Worm (Caenorhabditis elegans) whole organism, L3 larva: Measurements from ENCODE around the gene hmg-1.1.

ENCODE experiments used
- R02D3.7 ChIP-seq: fragments of 150-350 bp; optimal IDR thresholded peaks from 2 replicates; lab custom pipeline; 2014; ENCODE audit warnings: missing biosample characterization, missing genetic modification characterization
- ZK546.5 ChIP-seq: sonication (generic microtip); optimal IDR thresholded peaks from 2 replicates; lab custom pipeline; 2017; ENCODE audit warnings: missing biosample characterization, missing genetic modification characterization
- aly-2 ChIP-seq: fragments of 150-350 bp; optimal IDR thresholded peaks from 2 replicates; lab custom pipeline; 2014; ENCODE audit warnings: missing biosample characterization, missing genetic modification characterization
- ama-1 ChIP-seq: fragments of 150-350 bp; optimal IDR thresholded peaks from 2 replicates; lab custom pipeline; 2018
- ceh-16 ChIP-seq: sonication (generic microtip); optimal IDR thresholded peaks from 2 replicates; lab custom pipeline; 2017; ENCODE audit warnings: missing biosample characterization, missing genetic modification characterization
- ceh-28 ChIP-seq: fragments of 150-350 bp; optimal IDR thresholded peaks from 2 replicates; lab custom pipeline; 2014; ENCODE audit warnings: missing biosample characterization, missing genetic modification reagents, missing genetic modification characterization
- ceh-82 ChIP-seq: fragments of 150-350 bp; optimal IDR thresholded peaks from 2 replicates; lab custom pipeline; 2014; ENCODE audit warnings: missing biosample characterization, missing genetic modification characterization
- ceh-9 ChIP-seq: sonication (generic microtip); optimal IDR thresholded peaks from 2 replicates; lab custom pipeline; 2018; ENCODE audit warnings: missing biosample characterization, missing genetic modification characterization
- daf-12 ChIP-seq: fragments of 150-350 bp; optimal IDR thresholded peaks from 2 replicates; lab custom pipeline; 2014; ENCODE audit warnings: missing biosample characterization, missing genetic modification reagents, missing genetic modification characterization
- egl-27 ChIP-seq: sonication (generic microtip); optimal IDR thresholded peaks from 4 replicates; lab custom pipeline; 2017; ENCODE audit warnings: missing biosample characterization, missing genetic modification reagents, missing genetic modification characterization
- egl-5 ChIP-seq: fragments of 150-350 bp; optimal IDR thresholded peaks from 2 replicates; lab custom pipeline; 2017; ENCODE audit warnings: missing biosample characterization, missing genetic modification reagents, missing genetic modification characterization, inconsistent platforms
- elt-1 ChIP-seq: fragments of 150-350 bp; optimal IDR thresholded peaks from 2 replicates; lab custom pipeline; 2014; ENCODE audit warnings: missing biosample characterization, missing genetic modification characterization
- elt-2 ChIP-seq: sonication (generic microtip); optimal IDR thresholded peaks from 2 replicates; lab custom pipeline; 2016; ENCODE audit warnings: missing genetic modification reagents, mild to moderate bottlenecking, missing genetic modification characterization, missing compliant biosample characterization
- elt-3 ChIP-seq, 3 experiments: fragments of 150-350 bp in 1 of 3; sonication (generic microtip) in 2 of 3; optimal IDR thresholded peaks; 2 replicates in 2 of 3; 4 replicates in 1 of 3; lab custom pipeline; 2014 to 2017; ENCODE audit warnings: missing biosample characterization in 3 of 3, missing genetic modification characterization in 3 of 3
- eor-1 ChIP-seq, 2 experiments: fragments of 150-350 bp; optimal IDR thresholded peaks; 2 replicates each; lab custom pipeline; 2014 to 2018; ENCODE audit warnings: missing biosample characterization in 2 of 2, missing genetic modification characterization in 2 of 2
- fkh-10 ChIP-seq: sonication (generic microtip); optimal IDR thresholded peaks from 2 replicates; lab custom pipeline; 2017; ENCODE audit warnings: missing biosample characterization, missing genetic modification reagents, missing genetic modification characterization
- fkh-2 ChIP-seq: fragments of 150-350 bp; optimal IDR thresholded peaks from 2 replicates; lab custom pipeline; 2014; ENCODE audit warnings: missing biosample characterization, missing genetic modification reagents, missing genetic modification characterization
- fos-1 ChIP-seq: fragments of 150-350 bp; optimal IDR thresholded peaks from 2 replicates; lab custom pipeline; 2014; ENCODE audit warnings: missing biosample characterization, missing genetic modification characterization
- hmg-11 ChIP-seq: sonication (generic microtip); optimal IDR thresholded peaks from 2 replicates; lab custom pipeline; 2016; ENCODE audit warnings: missing genetic modification characterization, missing compliant biosample characterization
- jun-1 ChIP-seq: fragments of 150-350 bp; optimal IDR thresholded peaks from 2 replicates; lab custom pipeline; 2014; ENCODE audit warnings: missing biosample characterization, missing genetic modification reagents, missing genetic modification characterization
- lin-15B ChIP-seq: fragments of 150-350 bp; optimal IDR thresholded peaks from 2 replicates; lab custom pipeline; 2014; ENCODE audit warnings: missing biosample characterization, missing genetic modification characterization
- lin-39 ChIP-seq: fragments of 150-350 bp; optimal IDR thresholded peaks from 2 replicates; lab custom pipeline; 2018; ENCODE audit warnings: missing biosample characterization, missing genetic modification reagents, missing genetic modification characterization
- lsy-12 ChIP-seq: sonication (generic microtip); optimal IDR thresholded peaks from 2 replicates; lab custom pipeline; 2016; ENCODE audit warnings: mild to moderate bottlenecking, missing genetic modification characterization, missing compliant biosample characterization
- mdl-1 ChIP-seq: fragments of 150-350 bp; optimal IDR thresholded peaks from 2 replicates; lab custom pipeline; 2014; ENCODE audit warnings: missing biosample characterization, missing genetic modification characterization
- mml-1 ChIP-seq: fragments of 150-350 bp; sonication (generic microtip); optimal IDR thresholded peaks from 3 replicates; lab custom pipeline; 2014; ENCODE audit warnings: missing biosample characterization, missing genetic modification characterization
- nfya-1 ChIP-seq: sonication (generic microtip); optimal IDR thresholded peaks from 2 replicates; lab custom pipeline; 2017; ENCODE audit warnings: missing genetic modification characterization, mild to moderate bottlenecking, missing compliant biosample characterization, antibody characterized with exemption, moderate library complexity; ENCODE audit not compliant: insufficient read depth
- nhr-11 ChIP-seq: fragments of 150-350 bp; optimal IDR thresholded peaks from 2 replicates; lab custom pipeline; 2014; ENCODE audit warnings: missing biosample characterization, missing genetic modification characterization
- nhr-12 ChIP-seq: fragments of 150-350 bp; optimal IDR thresholded peaks from 2 replicates; lab custom pipeline; 2014; ENCODE audit warnings: missing biosample characterization, missing genetic modification characterization
- nhr-23 ChIP-seq: fragments of 150-350 bp; optimal IDR thresholded peaks from 2 replicates; lab custom pipeline; 2014; ENCODE audit warnings: missing biosample characterization, missing genetic modification reagents, missing genetic modification characterization
- nhr-237 ChIP-seq: fragments of 150-350 bp; optimal IDR thresholded peaks from 2 replicates; lab custom pipeline; 2014; ENCODE audit warnings: missing biosample characterization, missing genetic modification characterization
- nhr-25 ChIP-seq: sonication (generic microtip); optimal IDR thresholded peaks from 2 replicates; lab custom pipeline; 2017; ENCODE audit warnings: missing biosample characterization, missing genetic modification characterization
- nhr-28 ChIP-seq: fragments of 150-350 bp; optimal IDR thresholded peaks from 2 replicates; lab custom pipeline; 2014; ENCODE audit warnings: missing biosample characterization, missing genetic modification characterization
- nhr-43 ChIP-seq: sonication (generic microtip); optimal IDR thresholded peaks from 2 replicates; lab custom pipeline; 2016; ENCODE audit warnings: mild to moderate bottlenecking, missing genetic modification characterization, missing compliant biosample characterization; ENCODE audit not compliant: poor library complexity, severe bottlenecking
- nhr-67 ChIP-seq: fragments of 150-350 bp; optimal IDR thresholded peaks from 2 replicates; lab custom pipeline; 2014; ENCODE audit warnings: missing biosample characterization, missing genetic modification characterization
- nhr-76 ChIP-seq: fragments of 150-350 bp; sonication (generic microtip); optimal IDR thresholded peaks from 5 replicates; lab custom pipeline; 2014; ENCODE audit warnings: missing biosample characterization, missing genetic modification characterization
- nhr-77 ChIP-seq: fragments of 150-350 bp; optimal IDR thresholded peaks from 2 replicates; lab custom pipeline; 2014; ENCODE audit warnings: missing biosample characterization, missing genetic modification characterization
- pha-4 ChIP-seq: fragments of 150-350 bp; optimal IDR thresholded peaks from 2 replicates; lab custom pipeline; 2014; ENCODE audit warnings: missing biosample characterization, missing genetic modification reagents, missing genetic modification characterization
- pqm-1 ChIP-seq: fragments of 150-350 bp; optimal IDR thresholded peaks from 2 replicates; lab custom pipeline; 2017; ENCODE audit warnings: missing biosample characterization, missing genetic modification characterization, inconsistent platforms
- sea-2 ChIP-seq: fragments of 150-350 bp; sonication (generic microtip); optimal IDR thresholded peaks from 4 replicates; lab custom pipeline; 2014; ENCODE audit warnings: missing biosample characterization, missing genetic modification reagents, missing genetic modification characterization
- skn-1 ChIP-seq: fragments of 150-350 bp; optimal IDR thresholded peaks from 2 replicates; lab custom pipeline; 2014; ENCODE audit warnings: missing biosample characterization, missing genetic modification characterization
- snpc-4 ChIP-seq: fragments of 150-350 bp; optimal IDR thresholded peaks from 2 replicates; lab custom pipeline; 2014; ENCODE audit warnings: missing biosample characterization, missing genetic modification characterization
- tbx-2 ChIP-seq: sonication (generic microtip); optimal IDR thresholded peaks from 2 replicates; lab custom pipeline; 2016; ENCODE audit warnings: mild to moderate bottlenecking, missing genetic modification characterization, missing compliant biosample characterization
- unc-39 ChIP-seq: sonication (generic microtip); optimal IDR thresholded peaks from 4 replicates; lab custom pipeline; 2017; ENCODE audit warnings: missing biosample characterization, missing genetic modification characterization
- unc-62 ChIP-seq: fragments of 150-350 bp; sonication (generic microtip); optimal IDR thresholded peaks from 4 replicates; lab custom pipeline; 2014; ENCODE audit warnings: missing biosample characterization, missing genetic modification reagents, missing genetic modification characterization
- zag-1 ChIP-seq: fragments of 150-350 bp; optimal IDR thresholded peaks from 2 replicates; lab custom pipeline; 2014; ENCODE audit warnings: missing biosample characterization, missing genetic modification characterization
- ztf-11 ChIP-seq: fragments of 150-350 bp; optimal IDR thresholded peaks from 2 replicates; lab custom pipeline; 2014; ENCODE audit warnings: missing biosample characterization, missing genetic modification characterization
- ztf-4 ChIP-seq: fragments of 150-350 bp; optimal IDR thresholded peaks from 2 replicates; lab custom pipeline; 2014; ENCODE audit warnings: missing biosample characterization, missing genetic modification characterization

Gene hmg-1.1

ce11 chrII:14249489-14249888 is 1.0 kb upstream of the hmg-1.1 start:
- no peak for TF ChIP-seq nhr-11 (tag; lab: Kevin White, UChicago)
- peak; percentile 38 for TF ChIP-seq elt-2 (tag; lab: Kevin White, UChicago)
- no peak for TF ChIP-seq pqm-1 (tag; lab: Kevin White, UChicago)
- TF ChIP-seq ceh-9 (tag; lab: Kevin White, UChicago): no peak
- peak; percentile 51 for TF ChIP-seq ceh-28 (tag; lab: Kevin White, UChicago)
- no peak for TF ChIP-seq nhr-23
- TF ChIP-seq pha-4 (tag; lab: Kevin White, UChicago): peak; percentile 45
- TF ChIP-seq nhr-28: no peak
- no peak for TF ChIP-seq elt-3 (tag; optimal IDR thresholded peaks at IDR 0.05; lab: Kevin White, UChicago)
- TF ChIP-seq R02D3.7 (tag; lab: Kevin White, UChicago): no peak
- TF ChIP-seq nhr-25 (tag; lab: Kevin White, UChicago): peak; percentile 43
- no peak for TF ChIP-seq daf-12 (tag; lab: Kevin White, UChicago)
- no peak for TF ChIP-seq unc-62 (GFP tag; lab: Kevin White, UChicago)
- TF ChIP-seq mml-1: no peak
- TF ChIP-seq lin-39 (tag; lab: Kevin White, UChicago): peak; percentile 20
- TF ChIP-seq egl-27 (tag; lab: Kevin White, UChicago): no peak
- TF ChIP-seq skn-1 (tag; lab: Kevin White, UChicago): no peak
- TF ChIP-seq hmg-11: peak; percentile 75
- no peak for TF ChIP-seq nhr-76 (tag; lab: Kevin White, UChicago)
- no peak for TF ChIP-seq nhr-237 (tag; lab: Kevin White, UChicago)
- TF ChIP-seq aly-2 (tag; lab: Kevin White, UChicago): no peak
- no peak for TF ChIP-seq zag-1
- TF ChIP-seq nhr-12: no peak
- TF ChIP-seq sea-2 (GFP tag; lab: Kevin White, UChicago): no peak
- no peak for TF ChIP-seq tbx-2 (tag; lab: Kevin White, UChicago)
- no peak for TF ChIP-seq ztf-4
- no peak for TF ChIP-seq nhr-43 (tag; lab: Kevin White, UChicago)
- no peak for TF ChIP-seq ceh-82 (tag; lab: Kevin White, UChicago)
- TF ChIP-seq elt-1 (tag; lab: Kevin White, UChicago): no peak
- TF ChIP-seq ZK546.5 (tag; lab: Kevin White, UChicago): no peak
- no peak for TF ChIP-seq fkh-2 (tag; lab: Kevin White, UChicago)
- no peak for TF ChIP-seq fkh-10 (GFP tag; lab: Kevin White, UChicago)
- peak; percentile 47 for TF ChIP-seq snpc-4 (tag; lab: Kevin White, UChicago)
- no peak for TF ChIP-seq fos-1 (tag; lab: Kevin White, UChicago)
- TF ChIP-seq lin-15B (tag; lab: Kevin White, UChicago): peak; percentile 18
- TF ChIP-seq ama-1 (lab: Kevin White, UChicago): no peak
- no peak for TF ChIP-seq nhr-67
- no peak for TF ChIP-seq ztf-11
- peak; percentile 70 for TF ChIP-seq mdl-1
- TF ChIP-seq egl-5: no peak
- no peak for TF ChIP-seq unc-39 (tag; lab: Kevin White, UChicago)
- TF ChIP-seq jun-1 (tag; lab: Kevin White, UChicago): no peak
- TF ChIP-seq eor-1 (tag; optimal IDR thresholded peaks at IDR 0.05; lab: Kevin White, UChicago): no peak
- TF ChIP-seq ceh-16 (tag; lab: Kevin White, UChicago): no peak
- no peak for TF ChIP-seq lsy-12 (tag; lab: Kevin White, UChicago)
- peak; percentile 62 for TF ChIP-seq nfya-1 (tag; lab: Kevin White, UChicago)
- no peak for TF ChIP-seq nhr-77 (tag; lab: Kevin White, UChicago)
